In the genomic region with DNA sequence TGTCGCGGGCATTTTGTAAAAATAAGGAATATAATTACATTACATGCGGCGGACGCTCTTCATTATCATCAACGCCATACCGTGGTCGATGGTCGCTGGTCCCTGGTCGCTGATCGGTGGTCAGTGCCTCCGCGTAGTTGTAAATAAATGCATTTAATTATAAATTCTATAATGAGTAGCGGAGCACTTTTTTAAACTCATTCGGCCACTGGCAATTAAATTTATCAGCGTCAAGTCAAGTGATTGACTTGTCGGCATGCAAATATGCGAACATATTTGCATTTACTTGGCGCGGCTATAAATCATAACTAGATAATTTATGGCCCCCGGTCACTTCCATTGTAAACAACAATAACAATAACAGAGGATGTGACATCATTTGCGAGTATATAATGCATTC, we compare ENCODE assay signal across 3 fruit fly cellular contexts.
TF ChIP-seq lines count a peak whose summit lies in the region.

No protein-coding gene starts in this region.

TF ChIP-seq in whole organism, adult, 20 proteins besides CTCF, POLR2A, EP300 and RAD21:
- no peak for TF ChIP-seq bab1 (GFP tag; optimal IDR thresholded peaks at IDR 0.05; lab: Kevin White, UChicago)
- peak; percentile 6 for TF ChIP-seq CG12768 (GFP tag; optimal IDR thresholded peaks at IDR 0.05; lab: Kevin White, UChicago)

TF ChIP-seq in whole organism, prepupa, 60 proteins besides CTCF, POLR2A, EP300 and RAD21:
- TF ChIP-seq Met (GFP tag; optimal IDR thresholded peaks at IDR 0.05; lab: Kevin White, UChicago), result no peak
- TF ChIP-seq svp (GFP tag; lab: Kevin White, UChicago), result peak; percentile 90
- TF ChIP-seq ss (GFP tag; optimal IDR thresholded peaks at IDR 0.05; lab: Kevin White, UChicago), result peak; percentile 4 to 6
- no peak for TF ChIP-seq CG10669 (GFP tag; optimal IDR thresholded peaks at IDR 0.05; lab: Kevin White, UChicago)
- TF ChIP-seq fd85E (GFP tag; optimal IDR thresholded peaks at IDR 0.05; lab: Kevin White, UChicago), result no peak
- TF ChIP-seq CG8319 (GFP tag; optimal IDR thresholded peaks at IDR 0.05; lab: Kevin White, UChicago), result no peak
- TF ChIP-seq vri (GFP tag; optimal IDR thresholded peaks at IDR 0.05; lab: Kevin White, UChicago), result no peak
- no peak for TF ChIP-seq Ets21C (GFP tag; optimal IDR thresholded peaks at IDR 0.05; lab: Kevin White, UChicago)
- TF ChIP-seq CG3032 (tag; optimal IDR thresholded peaks at IDR 0.05; lab: Kevin White, UChicago), result no peak
- TF ChIP-seq CG34406 (GFP tag; optimal IDR thresholded peaks at IDR 0.05; lab: Kevin White, UChicago), result no peak
TF ChIP-seq in whole organism, prepupa: peak in this region for 2.

TF ChIP-seq in whole organism, pupa, 21 proteins besides CTCF, POLR2A, EP300 and RAD21:
- TF ChIP-seq CG15710 (tag; optimal IDR thresholded peaks at IDR 0.05; lab: Kevin White, UChicago), result no peak
- peak; percentile 75 for TF ChIP-seq EcR (GFP tag; optimal IDR thresholded peaks at IDR 0.05; lab: Kevin White, UChicago)
